Worm (Caenorhabditis elegans) whole organism, L1 larva: ENCODE results near the gene knl-1.

Source experiments
- C16A3.4 ChIP-seq: fragments of 150-350 bp; optimal IDR thresholded peaks from 2 replicates; lab custom pipeline; 2014; ENCODE audit warnings: missing biosample characterization, missing genetic modification characterization
- F16B12.6 ChIP-seq: fragments of 150-350 bp; optimal IDR thresholded peaks from 2 replicates; lab custom pipeline; 2014; ENCODE audit warnings: missing biosample characterization, missing genetic modification characterization
- ceh-63 ChIP-seq: fragments of 200-800 bp; sonication (Bioruptor generic); optimal IDR thresholded peaks from 2 replicates; lab custom pipeline; 2018; ENCODE audit warnings: mild to moderate bottlenecking, missing genetic modification characterization, missing compliant biosample characterization
- ceh-88 ChIP-seq: fragments of 200-800 bp; sonication (Bioruptor generic); IDR thresholded peaks from 2 replicates; pipeline ENCODE4 v1.3.6; 2022; ENCODE audit warnings: missing genetic modification characterization, missing compliant biosample characterization
- ces-1 ChIP-seq: fragments of 150-350 bp; optimal IDR thresholded peaks from 2 replicates; lab custom pipeline; 2014; ENCODE audit warnings: missing biosample characterization, missing genetic modification reagents, missing genetic modification characterization
- dpl-1 ChIP-seq, 3 experiments: fragments of 150-350 bp in 2 of 3; sonication (generic microtip) in 1 of 3; optimal IDR thresholded peaks; 2 replicates each; lab custom pipeline; 2014 to 2017; ENCODE audit warnings: missing biosample characterization in 3 of 3, missing genetic modification characterization in 3 of 3, missing genetic modification reagents in 3 of 3
- efl-1 ChIP-seq, 4 experiments: fragments of 150-350 bp; optimal IDR thresholded peaks in 3 of 4; peaks in 1 of 4; 1 replicate in 1 of 4; 2 replicates in 3 of 4; lab custom pipeline; 2014; ENCODE audit warnings: missing biosample characterization in 2 of 4, missing genetic modification characterization in 2 of 4, missing genetic modification reagents in 2 of 4
- egl-27 ChIP-seq, 2 experiments: fragments of 150-350 bp in 1 of 2; sonication (generic microtip); optimal IDR thresholded peaks; 3 replicates each; lab custom pipeline; 2017 to 2018; ENCODE audit warnings: missing biosample characterization in 2 of 2, missing genetic modification characterization in 2 of 2, missing genetic modification reagents in 2 of 2
- fkh-8 ChIP-seq: sonication (generic microtip); optimal IDR thresholded peaks from 2 replicates; lab custom pipeline; 2016; ENCODE audit warnings: mild to moderate bottlenecking, missing genetic modification characterization, missing compliant biosample characterization
- hpl-2 ChIP-seq: fragments of 150-350 bp; optimal IDR thresholded peaks from 2 replicates; lab custom pipeline; 2014; ENCODE audit warnings: missing biosample characterization, missing genetic modification reagents, missing genetic modification characterization
- jun-1 ChIP-seq: fragments of 150-350 bp; optimal IDR thresholded peaks from 2 replicates; lab custom pipeline; 2014; ENCODE audit warnings: missing biosample characterization, missing genetic modification reagents, missing genetic modification characterization
- lin-13 ChIP-seq: fragments of 150-350 bp; optimal IDR thresholded peaks from 2 replicates; lab custom pipeline; 2014; ENCODE audit warnings: missing biosample characterization, missing genetic modification reagents, missing genetic modification characterization
- lin-14 ChIP-seq: fragments of 200-800 bp; sonication (Bioruptor generic); optimal IDR thresholded peaks from 2 replicates; lab custom pipeline; 2018; ENCODE audit warnings: mild to moderate bottlenecking, missing genetic modification characterization, moderate library complexity, missing compliant biosample characterization
- lin-35 ChIP-seq, 2 experiments: fragments of 150-350 bp; optimal IDR thresholded peaks; 2 replicates each; lab custom pipeline; 2014; ENCODE audit warnings: missing biosample characterization in 2 of 2, missing genetic modification characterization in 2 of 2, missing genetic modification reagents in 2 of 2
- lin-39 ChIP-seq: fragments of 150-350 bp; optimal IDR thresholded peaks from 2 replicates; lab custom pipeline; 2014; ENCODE audit warnings: missing biosample characterization, missing genetic modification reagents, missing genetic modification characterization
- lir-3 ChIP-seq: sonication (generic microtip); optimal IDR thresholded peaks from 2 replicates; lab custom pipeline; 2016; ENCODE audit warnings: mild to moderate bottlenecking, missing genetic modification characterization, moderate library complexity, missing compliant biosample characterization; ENCODE audit not compliant: poor library complexity
- lsy-2 ChIP-seq, 2 experiments: fragments of 150-350 bp; optimal IDR thresholded peaks; 2 replicates each; lab custom pipeline; 2014; ENCODE audit warnings: missing biosample characterization in 2 of 2, missing genetic modification characterization in 2 of 2
- mab-9 ChIP-seq: fragments of 200-800 bp; sonication (Bioruptor generic); IDR thresholded peaks from 2 replicates; pipeline ENCODE4 v1.3.6; 2022; ENCODE audit warnings: missing genetic modification reagents, missing genetic modification characterization, missing compliant biosample characterization
- mep-1 ChIP-seq: fragments of 150-350 bp; optimal IDR thresholded peaks from 2 replicates; lab custom pipeline; 2014; ENCODE audit warnings: missing biosample characterization, missing genetic modification characterization
- nhr-12 ChIP-seq: sonication (generic microtip); optimal IDR thresholded peaks from 2 replicates; lab custom pipeline; 2017; ENCODE audit warnings: missing biosample characterization, missing genetic modification characterization
- nhr-28 ChIP-seq: fragments of 150-350 bp; optimal IDR thresholded peaks from 2 replicates; lab custom pipeline; 2014; ENCODE audit warnings: missing biosample characterization, missing genetic modification characterization
- nhr-47 ChIP-seq: sonication (generic microtip); optimal IDR thresholded peaks from 2 replicates; lab custom pipeline; 2016; ENCODE audit warnings: mild to moderate bottlenecking, missing genetic modification characterization, moderate library complexity, missing compliant biosample characterization
- nhr-71 ChIP-seq: sonication (generic microtip); optimal IDR thresholded peaks from 2 replicates; lab custom pipeline; 2016; ENCODE audit warnings: mild to moderate bottlenecking, missing genetic modification characterization, moderate library complexity, missing compliant biosample characterization
- nhr-76 ChIP-seq: sonication (generic microtip); optimal IDR thresholded peaks from 2 replicates; lab custom pipeline; 2017; ENCODE audit warnings: missing biosample characterization, missing genetic modification characterization
- nhr-77 ChIP-seq: fragments of 150-350 bp; optimal IDR thresholded peaks from 2 replicates; lab custom pipeline; 2014; ENCODE audit warnings: missing biosample characterization, missing genetic modification characterization
- nhr-84 ChIP-seq: sonication (generic microtip); optimal IDR thresholded peaks from 2 replicates; lab custom pipeline; 2017; ENCODE audit warnings: missing biosample characterization, missing genetic modification characterization
- nhr-85 ChIP-seq: sonication (generic microtip); peaks from one replicate; lab custom pipeline; 2016; ENCODE audit warnings: missing genetic modification characterization, inconsistent platforms, missing compliant biosample characterization
- nhr-90 ChIP-seq: sonication (generic microtip); optimal IDR thresholded peaks from 2 replicates; lab custom pipeline; 2016; ENCODE audit warnings: mild to moderate bottlenecking, missing genetic modification characterization, missing compliant biosample characterization; ENCODE audit not compliant: poor library complexity
- pax-3 ChIP-seq: fragments of 200-800 bp; sonication (Bioruptor generic); optimal IDR thresholded peaks from 2 replicates; lab custom pipeline; 2018; ENCODE audit warnings: mild to moderate bottlenecking, missing genetic modification characterization, moderate library complexity, missing compliant biosample characterization
- rnt-1 ChIP-seq: sonication (generic microtip); optimal IDR thresholded peaks from 2 replicates; lab custom pipeline; 2016; ENCODE audit warnings: mild to moderate bottlenecking, missing genetic modification characterization, moderate library complexity, missing compliant biosample characterization
- skn-1 ChIP-seq: fragments of 150-350 bp; optimal IDR thresholded peaks from 2 replicates; lab custom pipeline; 2014; ENCODE audit warnings: missing biosample characterization, missing genetic modification characterization
- snpc-4 ChIP-seq: fragments of 150-350 bp; optimal IDR thresholded peaks from 2 replicates; lab custom pipeline; 2014; ENCODE audit warnings: missing biosample characterization, missing genetic modification characterization
- snu-23 ChIP-seq: sonication (generic microtip); optimal IDR thresholded peaks from 2 replicates; lab custom pipeline; 2016; ENCODE audit warnings: missing genetic modification characterization, missing compliant biosample characterization
- sptf-1 ChIP-seq: fragments of 150-350 bp; optimal IDR thresholded peaks from 2 replicates; lab custom pipeline; 2014; ENCODE audit warnings: missing biosample characterization, missing genetic modification characterization
- swsn-7 ChIP-seq: sonication (generic microtip); optimal IDR thresholded peaks from 2 replicates; lab custom pipeline; 2016; ENCODE audit warnings: missing genetic modification characterization, missing compliant biosample characterization
- unc-130 ChIP-seq: fragments of 150-350 bp; optimal IDR thresholded peaks from 2 replicates; lab custom pipeline; 2017; ENCODE audit warnings: missing biosample characterization, missing genetic modification characterization, inconsistent platforms
- vab-15 ChIP-seq: sonication (generic microtip); optimal IDR thresholded peaks from 2 replicates; lab custom pipeline; 2017; ENCODE audit warnings: missing genotype, mild to moderate bottlenecking, missing genetic modification characterization, missing compliant biosample characterization
- ztf-4 ChIP-seq: fragments of 150-350 bp; optimal IDR thresholded peaks from 2 replicates; lab custom pipeline; 2014; ENCODE audit warnings: missing biosample characterization, missing genetic modification characterization

Gene knl-1

DNA sequence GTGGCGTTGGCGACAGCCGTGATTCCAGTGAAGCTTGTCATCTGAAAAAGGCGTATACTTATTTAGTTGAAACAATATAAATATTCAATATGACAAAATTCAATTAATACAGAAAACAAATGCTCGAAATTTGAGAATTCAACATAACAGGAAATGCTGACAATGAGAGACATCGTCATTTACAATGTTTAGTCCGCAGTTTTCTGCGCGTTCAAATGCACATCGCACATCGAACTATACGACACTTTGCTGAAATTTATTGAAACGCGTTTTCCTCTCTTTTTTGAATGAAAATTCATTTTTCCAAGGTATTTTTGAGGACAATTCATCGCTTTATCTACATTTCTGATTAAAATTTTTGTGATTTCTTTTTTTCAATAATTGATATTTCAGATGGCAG is 6.4 kb upstream of the knl-1 start, which contains the start of the genes pbs-6 and cids-1:
pbs-6 (minus strand) TSS at position 41 of the 400 bp plus-strand sequence.
cids-1 (plus strand) TSS at position 394 of the 400 bp plus-strand sequence.
- peak in 2 of 3 experiments; percentile 37 to 40 for TF ChIP-seq dpl-1 (GFP tag; optimal IDR thresholded peaks at IDR 0.05; lab: Kevin White, UChicago)
- TF ChIP-seq F16B12.6, result peak; percentile 85
- TF ChIP-seq lin-35 (GFP tag; optimal IDR thresholded peaks at IDR 0.05; lab: Kevin White, UChicago), result peak; percentile 25 to 50
- peak; percentile 24 for TF ChIP-seq nhr-71 (tag; lab: Kevin White, UChicago)
- TF ChIP-seq snu-23 (GFP tag; lab: Kevin White, UChicago), result peak; percentile 23
- TF ChIP-seq lsy-2 (tag; optimal IDR thresholded peaks at IDR 0.05; lab: Kevin White, UChicago), result peak; percentile 22 to 64
- TF ChIP-seq mep-1, result no peak
- peak; percentile 59 for TF ChIP-seq skn-1 (tag; lab: Kevin White, UChicago)
- peak; percentile 0 for TF ChIP-seq nhr-47 (tag; lab: Kevin White, UChicago)
- TF ChIP-seq efl-1 (optimal IDR thresholded peaks at IDR 0.05; lab: Kevin White, UChicago), result peak; percentile 42 to 56
- TF ChIP-seq efl-1 (GFP tag; optimal IDR thresholded peaks at IDR 0.05 in 1 of 2; lab: Kevin White, UChicago), result peak; percentile 44 to 72
- no peak for TF ChIP-seq lir-3 (tag; lab: Kevin White, UChicago)
- TF ChIP-seq unc-130 (tag; lab: Kevin White, UChicago), result peak; percentile 29
- TF ChIP-seq pax-3 (tag; lab: Kevin White, UChicago), result no peak

DNA sequence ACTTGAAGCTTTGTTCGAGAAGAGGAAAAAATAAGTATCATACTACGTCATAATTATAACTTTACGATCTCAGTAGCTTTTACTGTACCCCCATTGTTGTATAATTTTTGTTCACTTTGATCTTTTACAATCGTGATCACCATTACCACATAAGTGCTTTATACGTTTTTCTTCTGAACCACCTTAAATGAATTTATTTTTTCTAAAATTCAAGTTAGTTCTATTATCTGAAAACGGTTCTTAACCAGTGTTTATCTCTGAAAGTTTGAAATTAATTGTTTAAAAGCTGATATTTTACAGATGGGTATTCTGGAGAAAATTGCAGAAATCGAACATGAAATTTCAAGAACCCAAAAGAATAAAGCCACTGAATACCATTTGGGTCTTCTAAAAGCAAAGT is 4.8 kb upstream of the knl-1 start, which contains the start of gene C02F5.3:
C02F5.3 (plus strand) TSS at position 301 of the 400 bp plus-strand sequence.
- TF ChIP-seq nhr-84 (no peak), lin-14 (GFP tag; lab: Kevin White, UChicago) (no peak), lin-39 (tag; lab: Kevin White, UChicago) (no peak), ztf-4 (tag; lab: Kevin White, UChicago) (no peak), fkh-8 (no peak), ceh-88 (GFP tag; lab: Robert Waterston, UW) (no peak), lin-13 (GFP tag; lab: Kevin White, UChicago) (no peak), mab-9 (no peak), C16A3.4 (tag; lab: Kevin White, UChicago) (no peak), swsn-7 (tag; lab: Kevin White, UChicago) (no peak), efl-1 (optimal IDR thresholded peaks at IDR 0.05; lab: Kevin White, UChicago) (no peak), efl-1 (GFP tag; optimal IDR thresholded peaks at IDR 0.05 in 1 of 2; lab: Kevin White, UChicago) (no peak), nhr-76 (tag; lab: Kevin White, UChicago) (no peak), ces-1 (GFP tag; lab: Kevin White, UChicago) (no peak), nhr-12 (no peak), jun-1 (no peak), hpl-2 (GFP tag; lab: Kevin White, UChicago) (no peak), snu-23 (GFP tag; lab: Kevin White, UChicago) (no peak), ceh-63 (no peak), nhr-90 (tag; lab: Kevin White, UChicago) (no peak), sptf-1 (tag; lab: Kevin White, UChicago) (no peak)

DNA sequence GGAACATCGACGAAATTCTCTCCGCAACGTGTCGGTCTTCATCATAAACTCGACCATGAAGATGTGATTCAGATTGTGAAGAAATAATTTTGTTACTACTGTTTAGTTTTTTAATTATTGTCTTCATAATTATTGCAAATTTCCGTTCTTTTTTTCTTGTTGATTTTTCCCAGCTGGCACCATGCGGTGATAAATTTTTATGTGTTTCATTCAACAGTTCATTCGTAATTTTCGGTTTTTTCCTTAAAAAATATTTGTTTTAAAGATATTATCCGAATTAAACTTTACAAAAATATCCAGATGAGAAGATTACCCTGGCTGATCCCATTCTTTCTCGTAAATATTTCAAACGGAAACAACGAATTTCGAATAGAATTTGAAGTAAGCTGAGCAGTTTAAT is 3.4 kb upstream of the knl-1 start, which contains the start of gene C02F5.13:
C02F5.13 (plus strand) TSS at position 301 of the 400 bp plus-strand sequence.
- TF ChIP-seq nhr-85 (tag; lab: Kevin White, UChicago) (no peak), hpl-2 (GFP tag; lab: Kevin White, UChicago) (no peak), nhr-28 (tag; lab: Kevin White, UChicago) (no peak), nhr-77 (tag; lab: Kevin White, UChicago) (no peak), lir-3 (tag; lab: Kevin White, UChicago) (no peak), snpc-4 (tag; lab: Kevin White, UChicago) (no peak), dpl-1 (GFP tag; optimal IDR thresholded peaks at IDR 0.05; lab: Kevin White, UChicago) (no peak), lin-35 (GFP tag; optimal IDR thresholded peaks at IDR 0.05; lab: Kevin White, UChicago) (no peak), nhr-90 (tag; lab: Kevin White, UChicago) (no peak), ces-1 (GFP tag; lab: Kevin White, UChicago) (no peak), skn-1 (tag; lab: Kevin White, UChicago) (no peak), fkh-8 (no peak), egl-27 (tag; optimal IDR thresholded peaks at IDR 0.05; lab: Kevin White, UChicago) (no peak), vab-15 (no peak), rnt-1 (tag; lab: Kevin White, UChicago) (no peak)
- TF ChIP-seq, all 84 proteins: peak for 0
